Fruit fly (Drosophila melanogaster) whole organism, embryonic: Measurements from ENCODE around the gene Creld.

Experiments
- Abd-B ChIP-seq: fragments of 200-800 bp; sonication (Bioruptor generic); optimal IDR thresholded peaks from 2 replicates; lab custom pipeline; 2018; ENCODE audit warnings: missing biosample characterization, mild to moderate bottlenecking, missing genetic modification characterization, moderate library complexity
- B-H2 ChIP-seq: fragments of 200-800 bp; sonication (Bioruptor generic); optimal IDR thresholded peaks from 2 replicates; lab custom pipeline; 2018; ENCODE audit warnings: missing biosample characterization, mild to moderate bottlenecking, missing genetic modification characterization
- C15 ChIP-seq: fragments of 200-800 bp; sonication (Bioruptor generic); IDR thresholded peaks from 3 replicates; pipeline ENCODE4 v1.3.6; 2022; ENCODE audit warnings: missing biosample characterization, missing genetic modification characterization
- CG10654 ChIP-seq: fragments of 200-800 bp; sonication (Bioruptor generic); optimal IDR thresholded peaks from 2 replicates; lab custom pipeline; 2016; ENCODE audit warnings: missing biosample characterization, missing genetic modification characterization
- CG11247 ChIP-seq: fragments of 200-800 bp; sonication (Bioruptor generic); IDR thresholded peaks from 2 replicates; pipeline ENCODE4 v1.3.6; 2022; ENCODE audit warnings: missing biosample characterization, missing genetic modification characterization
- CG14050 ChIP-seq: fragments of 200-800 bp; sonication (Bioruptor generic); IDR thresholded peaks from 3 replicates; pipeline ENCODE4 v1.3.6; 2022; ENCODE audit warnings: missing biosample characterization, missing genetic modification characterization
- CG1529 ChIP-seq: fragments of 200-800 bp; sonication (Bioruptor generic); optimal IDR thresholded peaks from 3 replicates; lab custom pipeline; 2018; ENCODE audit warnings: missing biosample characterization, missing genetic modification characterization
- CG1602 ChIP-seq: fragments of 200-800 bp; sonication (Bioruptor generic); optimal IDR thresholded peaks from 3 replicates; lab custom pipeline; 2016; ENCODE audit warnings: missing biosample characterization, missing genetic modification characterization
- CG16813 ChIP-seq: fragments of 200-800 bp; sonication (Bioruptor generic); IDR thresholded peaks from 3 replicates; pipeline ENCODE4 v1.3.6; 2022; ENCODE audit warnings: missing biosample characterization, missing genetic modification characterization; ENCODE audit not compliant: partially characterized antibody
- CG18764 ChIP-seq: fragments of 200-800 bp; sonication (Bioruptor generic); optimal IDR thresholded peaks from 3 replicates; lab custom pipeline; 2016; ENCODE audit warnings: missing biosample characterization, missing genetic modification characterization
- CG2120 ChIP-seq: fragments of 200-800 bp; sonication (Bioruptor generic); optimal IDR thresholded peaks from 3 replicates; lab custom pipeline; 2016; ENCODE audit warnings: missing biosample characterization, missing genetic modification characterization
- CG2889 ChIP-seq: fragments of 200-800 bp; sonication (Bioruptor generic); IDR thresholded peaks from 3 replicates; pipeline ENCODE4 v1.3.6; 2022; ENCODE audit warnings: missing biosample characterization, missing genetic modification characterization
- CG32532 ChIP-seq: fragments of 200-800 bp; sonication (Bioruptor generic); IDR thresholded peaks from 2 replicates; pipeline ENCODE4 v1.3.6; 2022; ENCODE audit warnings: missing biosample characterization, missing genetic modification characterization
- CG34224 ChIP-seq: fragments of 200-800 bp; sonication (Bioruptor generic); IDR thresholded peaks from 3 replicates; pipeline ENCODE4 v1.3.6; 2022; ENCODE audit warnings: missing biosample characterization, missing genetic modification characterization; ENCODE audit not compliant: partially characterized antibody
- CG4282 ChIP-seq: fragments of 200-800 bp; sonication (Bioruptor generic); optimal IDR thresholded peaks from 2 replicates; lab custom pipeline; 2016; ENCODE audit warnings: missing biosample characterization, missing genetic modification characterization
- CG4360 ChIP-seq: fragments of 200-800 bp; sonication (Bioruptor generic); IDR thresholded peaks from 2 replicates; pipeline ENCODE4 v1.3.6; 2022; ENCODE audit warnings: missing biosample characterization, missing genetic modification characterization
- CG4854 ChIP-seq: fragments of 200-800 bp; sonication (Bioruptor generic); optimal IDR thresholded peaks from 2 replicates; lab custom pipeline; 2016; ENCODE audit warnings: missing biosample characterization, missing genetic modification characterization, inconsistent platforms
- CG5180 ChIP-seq: fragments of 200-800 bp; sonication (Bioruptor generic); optimal IDR thresholded peaks from 3 replicates; lab custom pipeline; 2017; ENCODE audit warnings: missing biosample characterization, missing genetic modification characterization, mild to moderate bottlenecking, moderate library complexity, missing genetic modification reagents
- CG8290 ChIP-seq, 3 experiments: fragments of 200-800 bp; sonication (Bioruptor generic); optimal IDR thresholded peaks; 2 replicates each; lab custom pipeline; 2016 to 2019; ENCODE audit warnings: missing biosample characterization in 3 of 3, missing genetic modification characterization in 3 of 3, mild to moderate bottlenecking in 2 of 3, moderate library complexity in 1 of 3
- CG9215 ChIP-seq: fragments of 200-800 bp; sonication (Bioruptor generic); IDR thresholded peaks from 2 replicates; pipeline ENCODE4 v1.3.6; 2022; ENCODE audit warnings: missing biosample characterization, missing genetic modification characterization
- CG9437 ChIP-seq: fragments of 200-800 bp; sonication (Bioruptor generic); optimal IDR thresholded peaks from 2 replicates; lab custom pipeline; 2018; ENCODE audit warnings: missing biosample characterization, mild to moderate bottlenecking, missing genetic modification characterization
- CrebB ChIP-seq: fragments of 200-800 bp; sonication (Bioruptor generic); optimal IDR thresholded peaks from 3 replicates; lab custom pipeline; 2018; ENCODE audit warnings: missing biosample characterization, mild to moderate bottlenecking, missing genetic modification characterization
- D19B ChIP-seq: fragments of 200-800 bp; sonication (Bioruptor generic); optimal IDR thresholded peaks from 2 replicates; lab custom pipeline; 2017; ENCODE audit warnings: missing biosample characterization, mild to moderate bottlenecking, missing genetic modification characterization
- Dek ChIP-seq: fragments of 200-800 bp; sonication (Bioruptor generic); optimal IDR thresholded peaks from 3 replicates; lab custom pipeline; 2019; ENCODE audit warnings: missing biosample characterization, mild to moderate bottlenecking, missing genetic modification characterization, moderate library complexity
- Fer1 ChIP-seq: fragments of 200-800 bp; sonication (Bioruptor generic); optimal IDR thresholded peaks from 2 replicates; lab custom pipeline; 2017; ENCODE audit warnings: missing biosample characterization, mild to moderate bottlenecking, missing genetic modification characterization
- MBD-R2 ChIP-seq: fragments of 200-800 bp; sonication (Bioruptor generic); IDR thresholded peaks from 2 replicates; pipeline ENCODE4 v1.3.6; 2022; ENCODE audit warnings: missing biosample characterization, missing genetic modification characterization
- Max ChIP-seq: fragments of 200-800 bp; sonication (Bioruptor generic); optimal IDR thresholded peaks from 2 replicates; lab custom pipeline; 2016; ENCODE audit warnings: missing biosample characterization, mild to moderate bottlenecking, missing genetic modification characterization
- Meics ChIP-seq: fragments of 200-800 bp; sonication (Bioruptor generic); optimal IDR thresholded peaks from 2 replicates; lab custom pipeline; 2017; ENCODE audit warnings: missing biosample characterization, mild to moderate bottlenecking, missing genetic modification characterization
- NC2β ChIP-seq: fragments of 200-800 bp; sonication (Bioruptor generic); optimal IDR thresholded peaks from 2 replicates; lab custom pipeline; 2016; ENCODE audit warnings: missing biosample characterization, missing genetic modification characterization
- Nf-YA ChIP-seq: fragments of 200-800 bp; sonication (Bioruptor generic); IDR thresholded peaks from 2 replicates; pipeline ENCODE4 v1.3.6; 2022; ENCODE audit warnings: missing biosample characterization, missing genetic modification characterization
- Scr ChIP-seq: fragments of 200-800 bp; sonication (Bioruptor generic); IDR thresholded peaks from 2 replicates; pipeline ENCODE4 v1.3.6; 2022; ENCODE audit warnings: missing biosample characterization, missing genetic modification characterization; ENCODE audit not compliant: partially characterized antibody
- Six4 ChIP-seq: fragments of 200-800 bp; sonication (Bioruptor generic); optimal IDR thresholded peaks from 2 replicates; lab custom pipeline; 2016; ENCODE audit warnings: missing biosample characterization, missing genetic modification characterization
- Sry-δ ChIP-seq: fragments of 200-800 bp; sonication (Bioruptor generic); optimal IDR thresholded peaks from 2 replicates; lab custom pipeline; 2016; ENCODE audit warnings: missing biosample characterization, missing genetic modification characterization
- az2 ChIP-seq: fragments of 200-800 bp; sonication (Bioruptor generic); optimal IDR thresholded peaks from 3 replicates; lab custom pipeline; 2016; ENCODE audit warnings: missing biosample characterization, missing genetic modification characterization
- chinmo ChIP-seq: fragments of 200-800 bp; sonication (Bioruptor generic); IDR thresholded peaks from 4 replicates; pipeline ENCODE4 v1.3.6; 2022; ENCODE audit warnings: missing biosample characterization, missing genetic modification characterization; ENCODE audit not compliant: partially characterized antibody
- dan ChIP-seq: fragments of 200-800 bp; sonication (Bioruptor generic); IDR thresholded peaks from 2 replicates; pipeline ENCODE4 v1.3.6; 2022; ENCODE audit warnings: missing biosample characterization, missing genetic modification characterization
- dati ChIP-seq: fragments of 200-800 bp; sonication (Bioruptor generic); IDR thresholded peaks from 2 replicates; pipeline ENCODE4 v1.3.6; 2022; ENCODE audit warnings: missing biosample characterization, missing genetic modification characterization
- dmrt11E ChIP-seq: fragments of 200-800 bp; sonication (Bioruptor generic); optimal IDR thresholded peaks from 3 replicates; lab custom pipeline; 2018; ENCODE audit warnings: missing biosample characterization, mild to moderate bottlenecking, missing genetic modification characterization, moderate library complexity
- ewg ChIP-seq: fragments of 200-800 bp; sonication (Bioruptor generic); optimal IDR thresholded peaks from 3 replicates; lab custom pipeline; 2017; ENCODE audit warnings: mild to moderate bottlenecking, missing biosample characterization, missing genetic modification reagents, missing genetic modification characterization
- fu2 ChIP-seq: fragments of 200-800 bp; sonication (Bioruptor generic); optimal IDR thresholded peaks from 2 replicates; lab custom pipeline; 2016; ENCODE audit warnings: missing biosample characterization, missing genetic modification characterization
- gro ChIP-seq: fragments of 200-800 bp; sonication (Bioruptor generic); optimal IDR thresholded peaks from 2 replicates; lab custom pipeline; 2016; ENCODE audit warnings: missing biosample characterization, missing genetic modification characterization
- gsb ChIP-seq: fragments of 200-800 bp; sonication (Bioruptor generic); IDR thresholded peaks from 2 replicates; pipeline ENCODE4 v1.3.6; 2022; ENCODE audit warnings: missing biosample characterization, missing genetic modification characterization
- hth ChIP-seq: fragments of >200 bp; optimal IDR thresholded peaks from 2 replicates; lab custom pipeline; 2017; ENCODE audit warnings: inconsistent platforms
- klu ChIP-seq: fragments of 200-800 bp; sonication (Bioruptor generic); IDR thresholded peaks from 2 replicates; pipeline ENCODE4 v1.3.6; 2022; ENCODE audit warnings: missing biosample characterization, missing genetic modification characterization
- lola ChIP-seq, 3 experiments: fragments of >200 bp in 2 of 3; fragments of 200-800 bp in 1 of 3; sonication (Bioruptor generic) in 1 of 3; optimal IDR thresholded peaks; 2 replicates each; lab custom pipeline; 2017 to 2019; ENCODE audit warnings: missing biosample characterization in 3 of 3, missing genetic modification characterization in 3 of 3, mild to moderate bottlenecking in 1 of 3, moderate library complexity in 1 of 3
- lov ChIP-seq, 2 experiments: fragments of 200-800 bp in 1 of 2; fragments of >200 bp in 1 of 2; sonication (Bioruptor generic) in 1 of 2; IDR thresholded peaks in 1 of 2; optimal IDR thresholded peaks in 1 of 2; 2 replicates in 1 of 2; 3 replicates in 1 of 2; pipeline versions ENCODE4 v1.3.6 to Lab custom; 2017 to 2022; ENCODE audit warnings: missing biosample characterization in 1 of 2, missing genetic modification characterization in 1 of 2
- pros ChIP-seq: fragments of 200-800 bp; sonication (Bioruptor generic); optimal IDR thresholded peaks from 3 replicates; lab custom pipeline; 2019; ENCODE audit warnings: missing biosample characterization, mild to moderate bottlenecking, missing genetic modification characterization, moderate library complexity
- slou ChIP-seq: fragments of 200-800 bp; sonication (Bioruptor generic); optimal IDR thresholded peaks from 3 replicates; lab custom pipeline; 2016; ENCODE audit warnings: missing biosample characterization, missing genetic modification characterization
- yki ChIP-seq: fragments of >200 bp; optimal IDR thresholded peaks from 3 replicates; lab custom pipeline; 2018
- z ChIP-seq: fragments of 200-800 bp; sonication (Bioruptor generic); IDR thresholded peaks from 3 replicates; pipeline ENCODE4 v1.3.6; 2022; ENCODE audit warnings: missing biosample characterization, missing genetic modification characterization

The Creld gene

DNA sequence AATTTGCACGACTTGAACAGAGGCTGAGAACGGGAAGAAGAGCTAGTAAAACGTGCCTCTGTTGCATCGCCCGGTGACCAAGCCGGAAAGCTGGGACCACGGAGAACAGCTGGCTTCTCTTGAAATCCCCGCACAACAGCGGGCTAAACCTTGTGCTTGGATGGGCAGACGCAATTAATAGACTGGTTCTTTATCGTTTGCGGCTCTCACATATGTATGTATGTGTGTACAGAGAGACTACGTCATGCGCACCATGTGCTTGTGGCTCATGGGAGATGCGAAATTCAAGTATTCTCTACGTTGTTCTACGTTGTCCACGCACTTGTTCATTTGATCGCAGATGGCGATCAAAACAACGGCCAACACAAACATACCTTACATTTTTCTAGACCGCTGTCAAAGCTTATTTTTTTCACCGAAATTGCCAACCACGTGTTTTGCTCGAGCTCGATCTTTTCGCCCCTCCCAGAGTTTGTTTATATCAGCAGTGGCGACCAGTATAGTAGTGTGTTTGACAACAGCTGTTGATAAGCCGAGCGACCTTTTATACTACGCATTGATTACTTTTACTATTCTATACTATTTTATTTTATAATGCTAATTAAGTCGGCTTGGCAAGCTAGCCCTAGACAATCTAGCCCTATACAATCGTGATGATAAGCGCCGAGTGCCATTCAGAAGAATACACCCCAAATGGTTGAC is 7.1 kb downstream of the Creld start (continued):
- TF ChIP-seq CG1529 (GFP tag; lab: Kevin White, UChicago) = no peak
- TF ChIP-seq Nf-YA (GFP tag; lab: Robert Waterston, UW) = no peak
- peak; percentile 61 for TF ChIP-seq Max (GFP tag; lab: Kevin White, UChicago)
- TF ChIP-seq CG18764 (GFP tag; lab: Kevin White, UChicago) = no peak
- TF ChIP-seq pros = peak; percentile 21
- TF ChIP-seq CG2889 (GFP tag; lab: Robert Waterston, UW) = no peak
- no peak for TF ChIP-seq CG5180 (GFP tag; lab: Kevin White, UChicago)
- TF ChIP-seq lov (optimal IDR thresholded peaks at IDR 0.05; lab: Kevin White, UChicago) = no peak
- TF ChIP-seq lov (GFP tag; IDR thresholded peaks at IDR 0.05; lab: Robert Waterston, UW) = no peak
- no peak for TF ChIP-seq CG16813 (GFP tag; lab: Robert Waterston, UW)
- peak; percentile 32 for TF ChIP-seq Fer1
- no peak for TF ChIP-seq Six4 (GFP tag; lab: Kevin White, UChicago)
- no peak for TF ChIP-seq gro (GFP tag; lab: Kevin White, UChicago)
- no peak for TF ChIP-seq CG14050 (GFP tag; lab: Robert Waterston, UW)
- no peak for TF ChIP-seq Sry-δ
- peak; percentile 86; the same call in 3 of the 4 replicates for TF ChIP-seq chinmo (GFP tag; lab: Robert Waterston, UW)
- peak; percentile 13; the same call in 1 of the 2 replicates for TF ChIP-seq MBD-R2 (GFP tag; lab: Robert Waterston, UW)
- no peak for TF ChIP-seq fu2
- no peak for TF ChIP-seq C15 (GFP tag; lab: Robert Waterston, UW)
- no peak for TF ChIP-seq dmrt11E
- TF ChIP-seq hth = no peak
- no peak for TF ChIP-seq CG9215 (GFP tag; lab: Robert Waterston, UW)
- TF ChIP-seq Meics = no peak
- TF ChIP-seq CG11247 (GFP tag; lab: Robert Waterston, UW) = no peak
- TF ChIP-seq gsb (GFP tag; lab: Robert Waterston, UW) = no peak
- TF ChIP-seq yki (lab: Kevin White, UChicago) = no peak
- TF ChIP-seq az2 (GFP tag; lab: Kevin White, UChicago) = no peak
- no peak for TF ChIP-seq NC2β (GFP tag; lab: Kevin White, UChicago)
- peak; percentile 44; the same call in 1 of the 3 replicates for TF ChIP-seq CG34224 (GFP tag; lab: Robert Waterston, UW)
- TF ChIP-seq CG2120 (GFP tag; lab: Kevin White, UChicago) = peak; percentile 19
- peak; percentile 41 for TF ChIP-seq CG9437 (GFP tag; lab: Kevin White, UChicago)
- no peak for TF ChIP-seq CrebB (tag; lab: Kevin White, UChicago)
- TF ChIP-seq CG4854 = no peak
- TF ChIP-seq CG32532 (GFP tag; lab: Robert Waterston, UW) = no peak
- no peak for TF ChIP-seq CG10654 (GFP tag; lab: Kevin White, UChicago)
- TF ChIP-seq CG4282 (GFP tag; lab: Kevin White, UChicago) = no peak
- TF ChIP-seq lola (GFP tag; optimal IDR thresholded peaks at IDR 0.05; lab: Kevin White, UChicago) = no peak
- TF ChIP-seq Scr (GFP tag; lab: Robert Waterston, UW) = no peak
- no peak for TF ChIP-seq CG8290 (GFP tag; optimal IDR thresholded peaks at IDR 0.05; lab: Kevin White, UChicago)
- no peak for TF ChIP-seq CG8290 (tag; optimal IDR thresholded peaks at IDR 0.05; lab: Kevin White, UChicago)
- no peak for TF ChIP-seq dan (GFP tag; lab: Robert Waterston, UW)
- TF ChIP-seq slou (GFP tag; lab: Kevin White, UChicago) = no peak
- TF ChIP-seq CG1602 = no peak
- TF ChIP-seq klu (GFP tag; lab: Robert Waterston, UW) = no peak
- no peak for TF ChIP-seq z (GFP tag; lab: Robert Waterston, UW)
- no peak for TF ChIP-seq dati
- no peak for TF ChIP-seq D19B (GFP tag; lab: Kevin White, UChicago)
- no peak for TF ChIP-seq Abd-B (GFP tag; lab: Kevin White, UChicago)
- no peak for TF ChIP-seq CG4360 (GFP tag; lab: Robert Waterston, UW)
- TF ChIP-seq Dek (tag; lab: Kevin White, UChicago) = peak; percentile 15
- no peak for TF ChIP-seq B-H2
- TF ChIP-seq ewg (GFP tag; lab: Kevin White, UChicago) = peak; percentile 57
